Fruit fly (Drosophila melanogaster): ENCODE data around the gene rtet.
A peak's percentile ranks its signal among the peaks of the same experiment; 100 is the strongest.

Gene rtet

dm6 chr3R:21064000-21064924 is 44.0 kb upstream of the rtet start, which contains the start of gene Cortactin (continued):
- TF ChIP-seq da (GFP tag; optimal IDR thresholded peaks at IDR 0.05) = no peak
- TF ChIP-seq hth (optimal IDR thresholded peaks at IDR 0.05) = no peak
- no peak for TF ChIP-seq tup (GFP tag; optimal IDR thresholded peaks at IDR 0.05)
- no peak for TF ChIP-seq zfh1 (GFP tag; IDR thresholded peaks at IDR 0.05)
- no peak for TF ChIP-seq CG32532 (GFP tag; IDR thresholded peaks at IDR 0.05)
- no peak for TF ChIP-seq CG7372 (GFP tag; IDR thresholded peaks at IDR 0.05)
- no peak for TF ChIP-seq cg (GFP tag; optimal IDR thresholded peaks at IDR 0.05)
- TF ChIP-seq Meics (GFP tag; optimal IDR thresholded peaks at IDR 0.05) = no peak
- TF ChIP-seq stwl (tag; optimal IDR thresholded peaks at IDR 0.05) = peak; percentile 88
- peak; percentile 51 for TF ChIP-seq CG13894 (tag; optimal IDR thresholded peaks at IDR 0.05)
- no peak for TF ChIP-seq dan (GFP tag; IDR thresholded peaks at IDR 0.05)
- TF ChIP-seq Optix (GFP tag; IDR thresholded peaks at IDR 0.05) = no peak
- TF ChIP-seq CG1233 (GFP tag; optimal IDR thresholded peaks at IDR 0.05) = no peak
- TF ChIP-seq CG18262 (tag; optimal IDR thresholded peaks at IDR 0.05) = no peak
- TF ChIP-seq dmrt99B (tag; optimal IDR thresholded peaks at IDR 0.05) = no peak
- TF ChIP-seq Ssrp (tag; optimal IDR thresholded peaks at IDR 0.05) = no peak
- TF ChIP-seq CG9797 (GFP tag; optimal IDR thresholded peaks at IDR 0.05) = no peak
- TF ChIP-seq ind (GFP tag; optimal IDR thresholded peaks at IDR 0.05) = no peak
- peak; percentile 9 for TF ChIP-seq Lhr (GFP tag; optimal IDR thresholded peaks at IDR 0.05)
- no peak for TF ChIP-seq so (GFP tag; IDR thresholded peaks at IDR 0.05)
- TF ChIP-seq insv (GFP tag; optimal IDR thresholded peaks at IDR 0.05) = no peak
- TF ChIP-seq CG4617 (GFP tag; optimal IDR thresholded peaks at IDR 0.05; ENCODE audit: borderline replicate concordance) = peak; percentile 61
- no peak for TF ChIP-seq CG10274 (GFP tag; optimal IDR thresholded peaks at IDR 0.05)
- TF ChIP-seq bbx (GFP tag; IDR thresholded peaks at IDR 0.05; ENCODE audit: partially characterized antibody) = peak; percentile 93
- TF ChIP-seq crp (GFP tag; optimal IDR thresholded peaks at IDR 0.05) = no peak
- TF ChIP-seq Ets97D (GFP tag; optimal IDR thresholded peaks at IDR 0.05) = peak; percentile 85
- TF ChIP-seq CG17802 (tag; optimal IDR thresholded peaks at IDR 0.05) = no peak
- TF ChIP-seq pros (GFP tag; optimal IDR thresholded peaks at IDR 0.05) = no peak
- peak; percentile 83 for TF ChIP-seq inv (GFP tag; IDR thresholded peaks at IDR 0.05; ENCODE audit: partially characterized antibody)
- TF ChIP-seq pum (GFP tag; optimal IDR thresholded peaks at IDR 0.05) = no peak
- TF ChIP-seq Dref (GFP tag; IDR thresholded peaks at IDR 0.05) = peak; percentile 100
- TF ChIP-seq CG6654 (GFP tag; optimal IDR thresholded peaks at IDR 0.05) = no peak
- TF ChIP-seq jing (GFP tag; optimal IDR thresholded peaks at IDR 0.05) = no peak
- TF ChIP-seq row (GFP tag; IDR thresholded peaks at IDR 0.05) = peak; percentile 58
- TF ChIP-seq ash1 (GFP tag; optimal IDR thresholded peaks at IDR 0.05) = no peak
- no peak for TF ChIP-seq TFAM (GFP tag; optimal IDR thresholded peaks at IDR 0.05)
- no peak for TF ChIP-seq Abd-B (GFP tag; optimal IDR thresholded peaks at IDR 0.05)
- TF ChIP-seq Hr51 (GFP tag; optimal IDR thresholded peaks at IDR 0.05) = no peak
- no peak for TF ChIP-seq maf-S (GFP tag; optimal IDR thresholded peaks at IDR 0.05)
- peak; percentile 10 for TF ChIP-seq CG17829 (tag; optimal IDR thresholded peaks at IDR 0.05)
- no peak for TF ChIP-seq CG11398 (GFP tag; optimal IDR thresholded peaks at IDR 0.05)
- TF ChIP-seq CG7271 (tag; optimal IDR thresholded peaks at IDR 0.05) = no peak
- TF ChIP-seq Nf-YC (tag; optimal IDR thresholded peaks at IDR 0.05) = peak; percentile 58
- no peak for TF ChIP-seq ATbp (GFP tag; optimal IDR thresholded peaks at IDR 0.05)
- peak; percentile 4 for TF ChIP-seq bigmax (GFP tag; optimal IDR thresholded peaks at IDR 0.05)
- TF ChIP-seq Dek (tag; optimal IDR thresholded peaks at IDR 0.05) = peak; percentile 1
- no peak for TF ChIP-seq CG18764 (GFP tag; optimal IDR thresholded peaks at IDR 0.05)
- peak; percentile 95 for TF ChIP-seq amos (GFP tag; IDR thresholded peaks at IDR 0.05; ENCODE audit: partially characterized antibody)
